Worm (Caenorhabditis elegans): ENCODE data around the gene tag-342.

DNA sequence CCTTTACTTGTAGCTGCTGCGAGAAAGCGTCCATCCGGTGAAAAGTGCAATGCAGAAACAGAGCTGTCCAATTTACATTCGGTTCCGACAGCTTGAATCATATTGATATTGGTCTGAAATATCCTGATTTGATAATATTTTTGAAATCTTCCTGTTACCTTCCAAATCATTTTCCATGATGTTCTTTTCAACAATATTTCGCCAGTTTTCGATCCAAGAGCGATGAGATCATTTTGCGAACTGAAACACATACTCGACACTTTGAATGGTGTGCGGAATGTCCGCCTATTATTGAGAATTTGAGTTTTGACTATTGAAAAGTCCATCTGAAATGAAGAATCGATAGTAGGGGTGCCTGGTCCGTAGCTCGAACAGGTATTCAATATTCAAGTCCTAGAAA lies 26.8 kb upstream of the tag-342 start, which contains the start of gene emb-30:
- TF ChIP-seq dao-5 (tag; optimal IDR thresholded peaks at IDR 0.05): no peak
- TF ChIP-seq him-1 (tag; optimal IDR thresholded peaks at IDR 0.05): no peak
